Worm (Caenorhabditis elegans) whole organism, young adult: ENCODE data around the gene Y54G2A.12.

Experiments
- F33H1.4 ChIP-seq: fragments of 200-800 bp; sonication (Bioruptor generic); IDR thresholded peaks from 2 replicates; pipeline ENCODE4 v1.3.6; 2022; ENCODE audit warnings: missing genetic modification reagents, missing genetic modification characterization, missing compliant biosample characterization
- F57C9.4 ChIP-seq: sonication (generic microtip); optimal IDR thresholded peaks from 2 replicates; lab custom pipeline; 2017; ENCODE audit warnings: mild to moderate bottlenecking, missing genetic modification characterization, missing compliant biosample characterization
- Y56A3A.18 ChIP-seq: fragments of 200-800 bp; sonication (Bioruptor generic); IDR thresholded peaks from 2 replicates; pipeline ENCODE4 v1.3.6; 2022; ENCODE audit warnings: missing genetic modification reagents, missing genetic modification characterization, missing compliant biosample characterization
- hlh-12 ChIP-seq: sonication (generic microtip); optimal IDR thresholded peaks from 2 replicates; lab custom pipeline; 2016; ENCODE audit warnings: missing genetic modification characterization, missing compliant biosample characterization
- lir-1 ChIP-seq: fragments of 200-800 bp; sonication (Bioruptor generic); conservative IDR thresholded peaks from 2 replicates; pipeline ENCODE4 v1.3.6; 2022; ENCODE audit warnings: missing genetic modification reagents, missing genetic modification characterization, missing compliant biosample characterization
- unc-62 ChIP-seq: fragments of 150-350 bp; optimal IDR thresholded peaks from 2 replicates; lab custom pipeline; 2014; ENCODE audit warnings: missing biosample characterization, missing genetic modification reagents, missing genetic modification characterization
- ztf-6 ChIP-seq: fragments of 200-800 bp; sonication (Bioruptor generic); IDR thresholded peaks from 2 replicates; pipeline ENCODE4 v1.3.6; 2022; ENCODE audit warnings: missing genetic modification reagents, missing genetic modification characterization, missing compliant biosample characterization

DNA sequence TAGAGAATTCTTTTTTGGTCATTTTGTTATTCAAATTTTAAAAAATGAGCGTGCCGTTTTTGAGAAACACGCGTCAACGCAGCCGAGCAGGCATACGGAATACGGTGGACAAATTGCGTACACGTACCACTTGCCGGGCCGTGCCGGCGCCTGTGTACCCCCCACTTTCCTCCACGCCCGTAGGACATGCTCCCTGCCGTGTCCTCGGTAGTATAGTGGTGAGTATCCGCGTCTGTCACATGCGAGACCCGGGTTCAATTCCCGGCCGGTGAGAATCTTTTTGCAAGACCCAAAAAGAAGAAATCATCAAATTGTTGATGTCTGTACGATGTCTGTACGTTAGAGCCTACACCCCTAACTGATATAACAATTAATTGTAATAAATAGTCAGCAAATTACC, 25.5 kb upstream of the Y54G2A.12 start:
- 0 out of 2 replicates have a peak, but pooled peaks have one; percentile 29 for TF ChIP-seq Y56A3A.18
- TF ChIP-seq unc-62 (GFP tag; lab: Kevin White, UChicago): no peak
- TF ChIP-seq F57C9.4 (tag; lab: Kevin White, UChicago): no peak
- TF ChIP-seq ztf-6 (GFP tag; lab: Robert Waterston, UW): no peak
- TF ChIP-seq lir-1: no peak
- TF ChIP-seq hlh-12 (tag; lab: Kevin White, UChicago): no peak
- TF ChIP-seq F33H1.4 (GFP tag; lab: Robert Waterston, UW): peak; percentile 35; the same call in 1 of the 2 replicates
